Fruit fly (Drosophila melanogaster) whole organism, prepupa: ENCODE results near the gene CG31100.
A peak's percentile ranks its signal among the peaks of the same experiment; 100 is the strongest.

Experiments
- CG10631 ChIP-seq: fragments of 200-800 bp; sonication (Bioruptor generic); optimal IDR thresholded peaks from 2 replicates; lab custom pipeline; 2016; ENCODE audit warnings: missing biosample characterization, missing genetic modification characterization
- CG10669 ChIP-seq: fragments of 200-800 bp; sonication (Bioruptor generic); optimal IDR thresholded peaks from 3 replicates; lab custom pipeline; 2018; ENCODE audit warnings: missing biosample characterization, mild to moderate bottlenecking, missing genetic modification characterization, moderate library complexity
- CG11762 ChIP-seq: fragments of 200-800 bp; sonication (Bioruptor generic); optimal IDR thresholded peaks from 3 replicates; lab custom pipeline; 2016; ENCODE audit warnings: missing biosample characterization, missing genetic modification characterization; ENCODE audit not compliant: insufficient read depth
- CG15336 ChIP-seq: fragments of 200-800 bp; sonication (Bioruptor generic); IDR thresholded peaks from 2 replicates; pipeline ENCODE4 v1.3.6; 2022; ENCODE audit warnings: missing biosample characterization, missing genetic modification characterization
- CG1621 ChIP-seq: fragments of 200-800 bp; sonication (Bioruptor generic); optimal IDR thresholded peaks from 3 replicates; lab custom pipeline; 2018; ENCODE audit warnings: missing biosample characterization, mild to moderate bottlenecking, missing genetic modification characterization
- CG3032 ChIP-seq: fragments of 200-800 bp; optimal IDR thresholded peaks from 2 replicates; lab custom pipeline; 2019; ENCODE audit warnings: missing biosample characterization, mild to moderate bottlenecking, missing genetic modification characterization, moderate library complexity
- CG31627 ChIP-seq: fragments of 200-800 bp; sonication (Bioruptor generic); optimal IDR thresholded peaks from 3 replicates; lab custom pipeline; 2016; ENCODE audit warnings: missing biosample characterization, missing genetic modification characterization
- CG34406 ChIP-seq: fragments of 200-800 bp; sonication (Bioruptor generic); optimal IDR thresholded peaks from 3 replicates; lab custom pipeline; 2016; ENCODE audit warnings: missing biosample characterization, missing genetic modification characterization
- CG3919 ChIP-seq: fragments of 200-800 bp; sonication (Bioruptor generic); optimal IDR thresholded peaks from 3 replicates; lab custom pipeline; 2016; ENCODE audit warnings: missing biosample characterization, missing genetic modification characterization
- CG4318 ChIP-seq: fragments of 200-800 bp; sonication (Bioruptor generic); optimal IDR thresholded peaks from 3 replicates; lab custom pipeline; 2017; ENCODE audit warnings: missing biosample characterization, mild to moderate bottlenecking, missing genetic modification characterization
- CG6163 ChIP-seq: fragments of 200-800 bp; sonication (Bioruptor generic); IDR thresholded peaks from 3 replicates; pipeline ENCODE4 v1.3.6; 2022; ENCODE audit warnings: missing biosample characterization, missing genetic modification characterization
- CG6276 ChIP-seq: fragments of 200-800 bp; sonication (Bioruptor generic); optimal IDR thresholded peaks from 2 replicates; lab custom pipeline; 2017; ENCODE audit warnings: missing biosample characterization, mild to moderate bottlenecking, missing genetic modification characterization
- CG6792 ChIP-seq: fragments of 200-800 bp; sonication (Bioruptor generic); optimal IDR thresholded peaks from 3 replicates; lab custom pipeline; 2016; ENCODE audit warnings: missing biosample characterization, missing genetic modification characterization
- CG6808 ChIP-seq: fragments of 200-800 bp; sonication (Bioruptor generic); optimal IDR thresholded peaks from 3 replicates; lab custom pipeline; 2017; ENCODE audit warnings: missing biosample characterization, missing genetic modification characterization, mild to moderate bottlenecking, moderate library complexity, missing genetic modification reagents
- CG6854 ChIP-seq: fragments of 200-800 bp; sonication (Bioruptor generic); optimal IDR thresholded peaks from 2 replicates; lab custom pipeline; 2017; ENCODE audit warnings: missing biosample characterization, mild to moderate bottlenecking, missing genetic modification characterization
- CG7368 ChIP-seq: fragments of 200-800 bp; sonication (Bioruptor generic); optimal IDR thresholded peaks from 3 replicates; lab custom pipeline; 2016; ENCODE audit warnings: missing biosample characterization, missing genetic modification characterization
- CG8119 ChIP-seq: fragments of 200-800 bp; sonication (Bioruptor generic); IDR thresholded peaks from 3 replicates; pipeline ENCODE4 v1.3.6; 2022; ENCODE audit warnings: missing biosample characterization, missing genetic modification characterization
- CG8319 ChIP-seq: fragments of 200-800 bp; sonication (Bioruptor generic); optimal IDR thresholded peaks from 3 replicates; lab custom pipeline; 2016; ENCODE audit warnings: missing biosample characterization, missing genetic modification characterization
- CG8632 ChIP-seq: fragments of 200-800 bp; sonication (Bioruptor generic); optimal IDR thresholded peaks from 3 replicates; lab custom pipeline; 2016; ENCODE audit warnings: missing biosample characterization, missing genetic modification characterization
- CG9139 ChIP-seq: fragments of 200-800 bp; sonication (Bioruptor generic); optimal IDR thresholded peaks from 3 replicates; lab custom pipeline; 2017; ENCODE audit warnings: missing biosample characterization, mild to moderate bottlenecking, missing genetic modification characterization
- Eip75B ChIP-seq: fragments of 200-800 bp; sonication (Bioruptor generic); optimal IDR thresholded peaks from 3 replicates; lab custom pipeline; 2016; ENCODE audit warnings: missing biosample characterization, missing genetic modification characterization
- Eip78C ChIP-seq: fragments of 200-800 bp; sonication (Bioruptor generic); peaks from one replicate; lab custom pipeline; 2016; ENCODE audit warnings: missing biosample characterization, missing genetic modification characterization
- Ets21C ChIP-seq: fragments of 200-800 bp; sonication (Bioruptor generic); optimal IDR thresholded peaks from 3 replicates; lab custom pipeline; 2016; ENCODE audit warnings: missing biosample characterization, missing genetic modification characterization
- Ets96B ChIP-seq: fragments of 200-800 bp; optimal IDR thresholded peaks from 2 replicates; lab custom pipeline; 2019; ENCODE audit warnings: missing biosample characterization, mild to moderate bottlenecking, missing genetic modification characterization, moderate library complexity
- Gug ChIP-seq: fragments of 200-800 bp; sonication (Bioruptor generic); IDR thresholded peaks from 2 replicates; pipeline ENCODE4 v1.3.6; 2022; ENCODE audit warnings: missing biosample characterization, missing genetic modification characterization
- Hr39 ChIP-seq: fragments of 200-800 bp; sonication (Bioruptor generic); optimal IDR thresholded peaks from 2 replicates; lab custom pipeline; 2016; ENCODE audit warnings: missing biosample characterization, missing genetic modification characterization
- Hr4 ChIP-seq: fragments of 200-800 bp; sonication (Bioruptor generic); optimal IDR thresholded peaks from 3 replicates; lab custom pipeline; 2016; ENCODE audit warnings: missing biosample characterization, missing genetic modification characterization
- Lpt ChIP-seq: fragments of 200-800 bp; sonication (Bioruptor generic); optimal IDR thresholded peaks from 3 replicates; lab custom pipeline; 2016; ENCODE audit warnings: missing biosample characterization, missing genetic modification characterization
- Met ChIP-seq: fragments of 200-800 bp; sonication (Bioruptor generic); optimal IDR thresholded peaks from 3 replicates; lab custom pipeline; 2016; ENCODE audit warnings: missing biosample characterization, missing genetic modification characterization
- OdsH ChIP-seq: fragments of 200-800 bp; sonication (Bioruptor generic); optimal IDR thresholded peaks from 3 replicates; lab custom pipeline; 2016; ENCODE audit warnings: missing biosample characterization, missing genetic modification characterization
- Smox ChIP-seq: fragments of 200-800 bp; sonication (Bioruptor generic); optimal IDR thresholded peaks from 3 replicates; lab custom pipeline; 2016; ENCODE audit warnings: missing biosample characterization, missing genetic modification characterization
- Sox14 ChIP-seq: fragments of 200-800 bp; sonication (Bioruptor generic); optimal IDR thresholded peaks from 3 replicates; lab custom pipeline; 2016; ENCODE audit warnings: missing biosample characterization, missing genetic modification characterization
- Sox15 ChIP-seq: fragments of 200-800 bp; sonication (Bioruptor generic); optimal IDR thresholded peaks from 3 replicates; lab custom pipeline; 2016; ENCODE audit warnings: missing biosample characterization, missing genetic modification characterization
- achi ChIP-seq: fragments of 200-800 bp; sonication (Bioruptor generic); optimal IDR thresholded peaks from 3 replicates; lab custom pipeline; 2016; ENCODE audit warnings: missing biosample characterization, missing genetic modification characterization
- dac ChIP-seq: fragments of 200-800 bp; sonication (Bioruptor generic); optimal IDR thresholded peaks from 2 replicates; lab custom pipeline; 2017; ENCODE audit warnings: missing biosample characterization, mild to moderate bottlenecking, missing genetic modification characterization
- dsx ChIP-seq: fragments of 200-800 bp; optimal IDR thresholded peaks from 3 replicates; lab custom pipeline; 2019; ENCODE audit warnings: missing biosample characterization, mild to moderate bottlenecking, missing genetic modification characterization, moderate library complexity; ENCODE audit not compliant: poor library complexity, severe bottlenecking
- eg ChIP-seq: fragments of 200-800 bp; sonication (Bioruptor generic); IDR thresholded peaks from 3 replicates; pipeline ENCODE4 v1.3.6; 2022; ENCODE audit warnings: missing biosample characterization, missing genetic modification characterization
- esn ChIP-seq: fragments of 200-800 bp; sonication (Bioruptor generic); optimal IDR thresholded peaks from 2 replicates; lab custom pipeline; 2016; ENCODE audit warnings: missing biosample characterization, mild to moderate bottlenecking, missing genetic modification characterization, moderate library complexity
- fd59A ChIP-seq: fragments of 200-800 bp; sonication (Bioruptor generic); optimal IDR thresholded peaks from 2 replicates; lab custom pipeline; 2017; ENCODE audit warnings: missing biosample characterization, mild to moderate bottlenecking, missing genetic modification characterization, missing genetic modification reagents
- fd85E ChIP-seq: fragments of 200-800 bp; sonication (Bioruptor generic); optimal IDR thresholded peaks from 3 replicates; lab custom pipeline; 2016; ENCODE audit warnings: missing biosample characterization, missing genetic modification characterization
- fkh ChIP-seq: fragments of 200-800 bp; sonication (Bioruptor generic); optimal IDR thresholded peaks from 3 replicates; lab custom pipeline; 2017; ENCODE audit warnings: missing biosample characterization, mild to moderate bottlenecking, missing genetic modification characterization, moderate library complexity
- lz ChIP-seq: fragments of 200-800 bp; sonication (Bioruptor generic); optimal IDR thresholded peaks from 3 replicates; lab custom pipeline; 2016; ENCODE audit warnings: missing biosample characterization, missing genetic modification characterization
- pdm3 ChIP-seq: fragments of 200-800 bp; sonication (Bioruptor generic); optimal IDR thresholded peaks from 3 replicates; lab custom pipeline; 2016; ENCODE audit warnings: missing biosample characterization, missing genetic modification characterization
- salr ChIP-seq, 2 experiments: fragments of 200-800 bp; sonication (Bioruptor generic); optimal IDR thresholded peaks; 3 replicates each; lab custom pipeline; 2016 to 2018; ENCODE audit warnings: missing biosample characterization in 2 of 2, missing genetic modification characterization in 2 of 2, mild to moderate bottlenecking in 1 of 2
- spab ChIP-seq: fragments of 200-800 bp; sonication (Bioruptor generic); optimal IDR thresholded peaks from 2 replicates; lab custom pipeline; 2017; ENCODE audit warnings: missing biosample characterization, mild to moderate bottlenecking, missing genetic modification characterization, missing genetic modification reagents
- svp ChIP-seq: fragments of 200-800 bp; sonication (Bioruptor generic); peaks from one replicate; lab custom pipeline; 2016; ENCODE audit warnings: missing biosample characterization, missing genetic modification characterization

CG31100 gene

dm6 chr3R:8960329-8960728, 43.1 kb downstream of the CG31100 start (continued):
- TF ChIP-seq eg (GFP tag; lab: Robert Waterston, UW), result peak; percentile 29; the same call in 1 of the 3 replicates
- peak; percentile 32 for TF ChIP-seq Smox
- TF ChIP-seq Hr4 (GFP tag; lab: Kevin White, UChicago), result peak; percentile 67
- no peak for TF ChIP-seq spab
- no peak for TF ChIP-seq Sox15 (GFP tag; lab: Kevin White, UChicago)
- peak; percentile 24 for TF ChIP-seq CG10631
- TF ChIP-seq lz (GFP tag; lab: Kevin White, UChicago), result no peak
- no peak for TF ChIP-seq CG3032
- TF ChIP-seq CG31627 (GFP tag; lab: Kevin White, UChicago), result peak; percentile 17
- peak; percentile 56 for TF ChIP-seq achi (GFP tag; lab: Kevin White, UChicago)
- peak; percentile 16 for TF ChIP-seq CG8632 (GFP tag; lab: Kevin White, UChicago)
- no peak for TF ChIP-seq fd85E (GFP tag; lab: Kevin White, UChicago)
- peak; percentile 65 for TF ChIP-seq Eip78C
- no peak for TF ChIP-seq CG6808 (GFP tag; lab: Kevin White, UChicago)
- TF ChIP-seq Sox14 (GFP tag; lab: Kevin White, UChicago), result no peak
- TF ChIP-seq CG15336 (GFP tag; lab: Robert Waterston, UW), result peak; percentile 82
- no peak for TF ChIP-seq CG7368
- TF ChIP-seq Met (GFP tag; lab: Kevin White, UChicago), result peak; percentile 41
- TF ChIP-seq Gug (GFP tag; lab: Robert Waterston, UW), result 0 out of 2 replicates have a peak, but pooled peaks have one; percentile 13
- TF ChIP-seq salr (GFP tag; optimal IDR thresholded peaks at IDR 0.05; lab: Kevin White, UChicago), result peak in 1 of 2 experiments; percentile 15
- TF ChIP-seq dac, result peak; percentile 7
- TF ChIP-seq CG3919 (GFP tag; lab: Kevin White, UChicago), result peak; percentile 23
- TF ChIP-seq CG6854 (GFP tag; lab: Kevin White, UChicago), result no peak
- TF ChIP-seq CG9139 (GFP tag; lab: Kevin White, UChicago), result no peak
- no peak for TF ChIP-seq Ets96B
- peak; percentile 43; the same call in 1 of the 3 replicates for TF ChIP-seq CG6163 (GFP tag; lab: Robert Waterston, UW)
- peak; percentile 6 for TF ChIP-seq Lpt (GFP tag; lab: Kevin White, UChicago)

dm6 chr3R:8959153-8959552, 44.3 kb downstream of the CG31100 start:
- TF ChIP-seq Ets21C (no peak), Ets96B (no peak), Eip78C (peak; percentile 23), svp (GFP tag; lab: Kevin White, UChicago) (peak; percentile 4), fd59A (GFP tag; lab: Kevin White, UChicago) (no peak)

- TF ChIP-seq Ets21C, result no peak
- peak; percentile 50 for TF ChIP-seq Lpt (GFP tag; lab: Kevin White, UChicago)
- peak; percentile 53 for TF ChIP-seq Eip75B (GFP tag; lab: Kevin White, UChicago)
- TF ChIP-seq CG10631, result peak; percentile 75
- TF ChIP-seq CG4318 (GFP tag; lab: Kevin White, UChicago), result peak; percentile 35
- TF ChIP-seq CG7368, result no peak
- peak; percentile 56 for TF ChIP-seq OdsH (GFP tag; lab: Kevin White, UChicago)
- peak; percentile 10 for TF ChIP-seq CG6276 (GFP tag; lab: Kevin White, UChicago)
- no peak for TF ChIP-seq CG6792 (GFP tag; lab: Kevin White, UChicago)
- peak; percentile 42 for TF ChIP-seq achi (GFP tag; lab: Kevin White, UChicago)
- TF ChIP-seq spab, result peak; percentile 37
- TF ChIP-seq CG34406, result no peak
- TF ChIP-seq Smox, result no peak
- TF ChIP-seq CG8119 (GFP tag; lab: Robert Waterston, UW), result peak; percentile 46
- TF ChIP-seq Sox15 (GFP tag; lab: Kevin White, UChicago), result no peak
- TF ChIP-seq CG11762 (GFP tag; lab: Kevin White, UChicago), result no peak
- no peak for TF ChIP-seq Met (GFP tag; lab: Kevin White, UChicago)
- peak; percentile 67 for TF ChIP-seq CG3919 (GFP tag; lab: Kevin White, UChicago)
- TF ChIP-seq CG1621, result peak; percentile 52
- peak; percentile 65 for TF ChIP-seq CG10669 (GFP tag; lab: Kevin White, UChicago)
- TF ChIP-seq CG8319, result no peak
- peak; percentile 43; the same call in 1 of the 2 replicates for TF ChIP-seq Gug (GFP tag; lab: Robert Waterston, UW)
- TF ChIP-seq Hr39 (GFP tag; lab: Kevin White, UChicago), result peak; percentile 4
- peak; percentile 64 for TF ChIP-seq CG6808 (GFP tag; lab: Kevin White, UChicago)
- TF ChIP-seq svp (GFP tag; lab: Kevin White, UChicago), result no peak
- peak; percentile 39 for TF ChIP-seq dsx (GFP tag; lab: Kevin White, UChicago)
- peak; percentile 41 for TF ChIP-seq pdm3 (GFP tag; lab: Kevin White, UChicago)
- peak; percentile 66 for TF ChIP-seq CG15336 (GFP tag; lab: Robert Waterston, UW)
- no peak for TF ChIP-seq esn
- no peak for TF ChIP-seq fkh
- peak; percentile 75 for TF ChIP-seq Eip78C
- peak; percentile 49 for TF ChIP-seq Hr4 (GFP tag; lab: Kevin White, UChicago)
- TF ChIP-seq fd85E (GFP tag; lab: Kevin White, UChicago), result no peak
Observed at dm6 chr3R:8958300-8958699, 45.1 kb downstream of the CG31100 start.
